Fruit fly (Drosophila melanogaster) whole organism, embryonic: ENCODE data around the gene CG1824.

Experiments
- CG10462 ChIP-seq: fragments of 200-800 bp; sonication (Bioruptor generic); optimal IDR thresholded peaks from 2 replicates; lab custom pipeline; 2016; ENCODE audit warnings: missing biosample characterization, missing genetic modification characterization
- CG11560 ChIP-seq: fragments of 200-800 bp; sonication (Bioruptor generic); IDR thresholded peaks from 3 replicates; pipeline ENCODE4 v1.3.6; 2022; ENCODE audit warnings: missing biosample characterization, missing genetic modification characterization
- CG12104 ChIP-seq: fragments of 200-800 bp; sonication (Bioruptor generic); optimal IDR thresholded peaks from 3 replicates; lab custom pipeline; 2016; ENCODE audit warnings: missing biosample characterization, missing genetic modification characterization
- CG12744 ChIP-seq: fragments of 200-800 bp; sonication (Bioruptor generic); optimal IDR thresholded peaks from 2 replicates; lab custom pipeline; 2016; ENCODE audit warnings: missing biosample characterization, missing genetic modification characterization
- CG13287 ChIP-seq: fragments of 200-800 bp; sonication (Bioruptor generic); IDR thresholded peaks from 2 replicates; pipeline ENCODE4 v1.3.6; 2022; ENCODE audit warnings: missing biosample characterization, missing genetic modification characterization; ENCODE audit not compliant: partially characterized antibody
- CG1529 ChIP-seq: fragments of 200-800 bp; sonication (Bioruptor generic); optimal IDR thresholded peaks from 3 replicates; lab custom pipeline; 2018; ENCODE audit warnings: missing biosample characterization, missing genetic modification characterization
- CG1602 ChIP-seq: fragments of 200-800 bp; sonication (Bioruptor generic); optimal IDR thresholded peaks from 3 replicates; lab custom pipeline; 2016; ENCODE audit warnings: missing biosample characterization, missing genetic modification characterization
- CG2116 ChIP-seq: fragments of 200-800 bp; sonication (Bioruptor generic); optimal IDR thresholded peaks from 3 replicates; lab custom pipeline; 2018; ENCODE audit warnings: missing biosample characterization, mild to moderate bottlenecking, missing genetic modification characterization
- CG33213 ChIP-seq: fragments of 200-800 bp; sonication (Bioruptor generic); optimal IDR thresholded peaks from 3 replicates; lab custom pipeline; 2016; ENCODE audit warnings: missing biosample characterization, missing genetic modification characterization
- CG34422 ChIP-seq: fragments of 200-800 bp; sonication (Bioruptor generic); IDR thresholded peaks from 3 replicates; pipeline ENCODE4 v1.3.6; 2022; ENCODE audit warnings: missing biosample characterization, missing genetic modification characterization
- CG4730 ChIP-seq: fragments of 200-800 bp; sonication (Bioruptor generic); IDR thresholded peaks from 2 replicates; pipeline ENCODE4 v1.3.6; 2022; ENCODE audit warnings: missing biosample characterization, missing genetic modification characterization
- CG5245 ChIP-seq: fragments of 200-800 bp; sonication (Bioruptor generic); optimal IDR thresholded peaks from 3 replicates; lab custom pipeline; 2016; ENCODE audit warnings: missing biosample characterization, missing genetic modification characterization
- CG6254 ChIP-seq: fragments of 200-800 bp; sonication (Bioruptor generic); optimal IDR thresholded peaks from 3 replicates; lab custom pipeline; 2017; ENCODE audit warnings: mild to moderate bottlenecking, missing biosample characterization, missing genetic modification reagents, missing genetic modification characterization
- CG6683 ChIP-seq: fragments of 200-800 bp; sonication (Bioruptor generic); optimal IDR thresholded peaks from 2 replicates; lab custom pipeline; 2017; ENCODE audit warnings: missing biosample characterization, mild to moderate bottlenecking, missing genetic modification characterization, missing genetic modification reagents
- CG6813 ChIP-seq: fragments of 200-800 bp; sonication (Bioruptor generic); optimal IDR thresholded peaks from 2 replicates; lab custom pipeline; 2017; ENCODE audit warnings: missing biosample characterization, missing genetic modification characterization, mild to moderate bottlenecking, moderate library complexity, missing genetic modification reagents
- CG8765 ChIP-seq: fragments of 200-800 bp; sonication (Bioruptor generic); IDR thresholded peaks from 2 replicates; pipeline ENCODE4 v1.3.6; 2022; ENCODE audit warnings: missing biosample characterization, missing genetic modification characterization
- CG9609 ChIP-seq: fragments of 200-800 bp; sonication (Bioruptor generic); optimal IDR thresholded peaks from 3 replicates; lab custom pipeline; 2016; ENCODE audit warnings: missing biosample characterization, missing genetic modification characterization
- Chrac-16 ChIP-seq: fragments of 200-800 bp; sonication (Bioruptor generic); optimal IDR thresholded peaks from 3 replicates; lab custom pipeline; 2016; ENCODE audit warnings: missing biosample characterization, missing genetic modification characterization
- CkIIα-i1 ChIP-seq: fragments of 200-800 bp; sonication (Bioruptor generic); IDR thresholded peaks from 2 replicates; pipeline ENCODE4 v1.3.6; 2022; ENCODE audit warnings: missing biosample characterization, missing genetic modification characterization
- Dip3 ChIP-seq: fragments of 200-800 bp; sonication (Bioruptor generic); optimal IDR thresholded peaks from 3 replicates; lab custom pipeline; 2016; ENCODE audit warnings: missing biosample characterization, missing genetic modification characterization
- Drgx ChIP-seq: fragments of 200-800 bp; sonication (Bioruptor generic); IDR thresholded peaks from 2 replicates; pipeline ENCODE4 v1.3.6; 2022; ENCODE audit warnings: missing biosample characterization, missing genetic modification characterization
- Fer3 ChIP-seq: fragments of 200-800 bp; sonication (Bioruptor generic); optimal IDR thresholded peaks from 2 replicates; lab custom pipeline; 2018; ENCODE audit warnings: missing biosample characterization, mild to moderate bottlenecking, missing genetic modification characterization, moderate library complexity
- HLH4C ChIP-seq: fragments of 200-800 bp; sonication (Bioruptor generic); IDR thresholded peaks from 3 replicates; pipeline ENCODE4 v1.3.6; 2022; ENCODE audit warnings: missing biosample characterization, missing genetic modification characterization; ENCODE audit not compliant: partially characterized antibody
- HLHmδ ChIP-seq: fragments of 200-800 bp; sonication (Bioruptor generic); optimal IDR thresholded peaks from 2 replicates; lab custom pipeline; 2018; ENCODE audit warnings: missing biosample characterization, mild to moderate bottlenecking, missing genetic modification characterization, moderate library complexity
- Jarid2 ChIP-seq: fragments of 200-800 bp; sonication (Bioruptor generic); optimal IDR thresholded peaks from 3 replicates; lab custom pipeline; 2017; ENCODE audit warnings: mild to moderate bottlenecking, missing biosample characterization, missing genetic modification reagents, missing genetic modification characterization
- MBD-R2 ChIP-seq: fragments of 200-800 bp; sonication (Bioruptor generic); IDR thresholded peaks from 2 replicates; pipeline ENCODE4 v1.3.6; 2022; ENCODE audit warnings: missing biosample characterization, missing genetic modification characterization
- Optix ChIP-seq: fragments of 200-800 bp; sonication (Bioruptor generic); IDR thresholded peaks from 3 replicates; pipeline ENCODE4 v1.3.6; 2022; ENCODE audit warnings: missing biosample characterization, missing genetic modification characterization
- Poxn ChIP-seq: fragments of 200-800 bp; sonication (Bioruptor generic); IDR thresholded peaks from 2 replicates; pipeline ENCODE4 v1.3.6; 2022; ENCODE audit warnings: missing biosample characterization, missing genetic modification characterization
- Taf1 ChIP-seq: fragments of 200-800 bp; sonication (Bioruptor generic); IDR thresholded peaks from 2 replicates; pipeline ENCODE4 v1.3.6; 2022; ENCODE audit warnings: missing biosample characterization, missing genetic modification characterization
- Xrp1 ChIP-seq: fragments of 200-800 bp; sonication (Bioruptor generic); IDR thresholded peaks from 2 replicates; pipeline ENCODE4 v1.3.6; 2022; ENCODE audit warnings: missing biosample characterization, missing genetic modification characterization
- ase ChIP-seq: fragments of 200-800 bp; sonication (Bioruptor generic); IDR thresholded peaks from 3 replicates; pipeline ENCODE4 v1.3.6; 2022; ENCODE audit warnings: missing biosample characterization, missing genetic modification characterization
- bab2 ChIP-seq: fragments of 200-800 bp; sonication (Bioruptor generic); optimal IDR thresholded peaks from 2 replicates; lab custom pipeline; 2016; ENCODE audit warnings: missing biosample characterization, missing genetic modification characterization
- bsh ChIP-seq, 2 experiments: fragments of 200-800 bp; sonication (Bioruptor generic); optimal IDR thresholded peaks; 2 replicates each; lab custom pipeline; 2017 to 2018; ENCODE audit warnings: mild to moderate bottlenecking in 2 of 2, missing biosample characterization in 2 of 2, missing genetic modification characterization in 2 of 2, moderate library complexity in 1 of 2
- cas ChIP-seq: fragments of 200-800 bp; sonication (Bioruptor generic); IDR thresholded peaks from 2 replicates; pipeline ENCODE4 v1.3.6; 2022; ENCODE audit warnings: missing biosample characterization, missing genetic modification characterization
- chinmo ChIP-seq: fragments of 200-800 bp; sonication (Bioruptor generic); IDR thresholded peaks from 4 replicates; pipeline ENCODE4 v1.3.6; 2022; ENCODE audit warnings: missing biosample characterization, missing genetic modification characterization; ENCODE audit not compliant: partially characterized antibody
- crol ChIP-seq: fragments of 200-800 bp; sonication (Bioruptor generic); IDR thresholded peaks from 2 replicates; pipeline ENCODE4 v1.3.6; 2022; ENCODE audit warnings: missing biosample characterization, missing genetic modification characterization
- da ChIP-seq: fragments of 200-800 bp; sonication (Bioruptor generic); optimal IDR thresholded peaks from 2 replicates; lab custom pipeline; 2016; ENCODE audit warnings: missing biosample characterization, missing genetic modification characterization
- en ChIP-seq: fragments of 200-800 bp; sonication (Bioruptor generic); optimal IDR thresholded peaks from 2 replicates; lab custom pipeline; 2016; ENCODE audit warnings: missing biosample characterization, missing genetic modification characterization
- fru ChIP-seq: fragments of >200 bp; optimal IDR thresholded peaks from 2 replicates; lab custom pipeline; 2017
- h ChIP-seq: fragments of >200 bp; optimal IDR thresholded peaks from 2 replicates; lab custom pipeline; 2017
- hbn ChIP-seq: fragments of 200-800 bp; sonication (Bioruptor generic); IDR thresholded peaks from 2 replicates; pipeline ENCODE4 v1.3.6; 2022; ENCODE audit warnings: missing biosample characterization, missing genetic modification characterization; ENCODE audit not compliant: partially characterized antibody
- jigr1 ChIP-seq: fragments of 200-800 bp; sonication (Bioruptor generic); IDR thresholded peaks from 3 replicates; pipeline ENCODE4 v1.3.6; 2022; ENCODE audit warnings: missing biosample characterization, missing genetic modification characterization
- kah ChIP-seq: fragments of 200-800 bp; sonication (Bioruptor generic); optimal IDR thresholded peaks from 2 replicates; lab custom pipeline; 2018; ENCODE audit warnings: missing biosample characterization, mild to moderate bottlenecking, missing genetic modification characterization
- mld ChIP-seq: fragments of 200-800 bp; sonication (Bioruptor generic); IDR thresholded peaks from 3 replicates; pipeline ENCODE4 v1.3.6; 2022; ENCODE audit warnings: missing biosample characterization, missing genetic modification characterization; ENCODE audit not compliant: partially characterized antibody
- oc ChIP-seq: fragments of 200-800 bp; sonication (Bioruptor generic); optimal IDR thresholded peaks from 2 replicates; lab custom pipeline; 2018; ENCODE audit warnings: missing biosample characterization, mild to moderate bottlenecking, missing genetic modification characterization, moderate library complexity
- pfk ChIP-seq: fragments of 200-800 bp; sonication (Bioruptor generic); optimal IDR thresholded peaks from 2 replicates; lab custom pipeline; 2018; ENCODE audit warnings: missing biosample characterization, mild to moderate bottlenecking, missing genetic modification characterization, moderate library complexity
- rib ChIP-seq: fragments of 200-800 bp; sonication (Bioruptor generic); IDR thresholded peaks from 2 replicates; pipeline ENCODE4 v1.3.6; 2022; ENCODE audit warnings: missing biosample characterization, missing genetic modification characterization
- sisA ChIP-seq: fragments of 200-800 bp; sonication (Bioruptor generic); IDR thresholded peaks from 2 replicates; pipeline ENCODE4 v1.3.6; 2022; ENCODE audit warnings: missing biosample characterization, missing genetic modification characterization
- slou ChIP-seq: fragments of 200-800 bp; sonication (Bioruptor generic); optimal IDR thresholded peaks from 3 replicates; lab custom pipeline; 2016; ENCODE audit warnings: missing biosample characterization, missing genetic modification characterization
- sna ChIP-seq: fragments of 200-800 bp; sonication (Bioruptor generic); IDR thresholded peaks from 2 replicates; pipeline ENCODE4 v1.3.6; 2022; ENCODE audit warnings: missing biosample characterization, missing genetic modification characterization; ENCODE audit not compliant: partially characterized antibody
- sug ChIP-seq: fragments of 200-800 bp; optimal IDR thresholded peaks from 2 replicates; lab custom pipeline; 2019; ENCODE audit warnings: missing biosample characterization, mild to moderate bottlenecking, missing genetic modification characterization, moderate library complexity
- tx ChIP-seq: fragments of 200-800 bp; sonication (Bioruptor generic); optimal IDR thresholded peaks from 2 replicates; lab custom pipeline; 2016; ENCODE audit warnings: missing biosample characterization, missing genetic modification characterization

Gene CG1824

dm6 chrX:12575827-12576408 is 19.5 kb downstream of the CG1824 start (continued):
- TF ChIP-seq CG33213, result peak; percentile 12
- peak; percentile 73 for TF ChIP-seq CG1602
- TF ChIP-seq hbn (GFP tag; lab: Robert Waterston, UW), result no peak
- no peak for TF ChIP-seq Dip3 (GFP tag; lab: Kevin White, UChicago)
- no peak for TF ChIP-seq tx (GFP tag; lab: Kevin White, UChicago)
- TF ChIP-seq pfk, result peak; percentile 44
- TF ChIP-seq HLH4C (GFP tag; lab: Robert Waterston, UW), result no peak
- peak; percentile 2 for TF ChIP-seq CG12104
- TF ChIP-seq CG5245, result peak; percentile 34
- no peak for TF ChIP-seq Fer3
- TF ChIP-seq h (lab: Kevin White, UChicago), result no peak
- TF ChIP-seq bab2 (GFP tag; lab: Kevin White, UChicago), result peak; percentile 42
- peak; percentile 25 for TF ChIP-seq oc
- TF ChIP-seq ase, result no peak
- TF ChIP-seq CG6813, result peak; percentile 62
- TF ChIP-seq Taf1, result no peak
- no peak for TF ChIP-seq fru
- peak; percentile 85 for TF ChIP-seq Xrp1 (GFP tag; lab: Robert Waterston, UW)
- peak; percentile 96 for TF ChIP-seq crol (GFP tag; lab: Robert Waterston, UW)
- no peak for TF ChIP-seq MBD-R2
- peak; percentile 55 for TF ChIP-seq sisA
- TF ChIP-seq CG34422, result no peak
- TF ChIP-seq CG10462 (GFP tag; lab: Kevin White, UChicago), result peak; percentile 42
- TF ChIP-seq cas, result no peak
- peak; percentile 71 for TF ChIP-seq rib
- TF ChIP-seq Poxn, result no peak
- TF ChIP-seq Drgx (GFP tag; lab: Robert Waterston, UW), result peak; percentile 86
- TF ChIP-seq chinmo (GFP tag; lab: Robert Waterston, UW), result no peak
- TF ChIP-seq CG4730 (GFP tag; lab: Robert Waterston, UW), result peak; percentile 18; the same call in 1 of the 2 replicates
- TF ChIP-seq CkIIα-i1 (GFP tag; lab: Robert Waterston, UW), result no peak
- TF ChIP-seq bsh (GFP tag; optimal IDR thresholded peaks at IDR 0.05; lab: Kevin White, UChicago), result peak; percentile 90 to 91
- TF ChIP-seq sug (tag; lab: Kevin White, UChicago), result no peak
- no peak for TF ChIP-seq sna (GFP tag; lab: Robert Waterston, UW)
- TF ChIP-seq CG8765 (GFP tag; lab: Robert Waterston, UW), result peak; percentile 32; the same call in 1 of the 2 replicates
- TF ChIP-seq en (GFP tag; lab: Kevin White, UChicago), result no peak
- TF ChIP-seq HLHmδ (GFP tag; lab: Kevin White, UChicago), result peak; percentile 34
- TF ChIP-seq Chrac-16 (GFP tag; lab: Kevin White, UChicago), result peak; percentile 64
- TF ChIP-seq CG1529 (GFP tag; lab: Kevin White, UChicago), result peak; percentile 78
- TF ChIP-seq CG9609 (GFP tag; lab: Kevin White, UChicago), result no peak
- no peak for TF ChIP-seq mld (GFP tag; lab: Robert Waterston, UW)
- no peak for TF ChIP-seq CG12744 (GFP tag; lab: Kevin White, UChicago)
- TF ChIP-seq CG11560, result no peak
- no peak for TF ChIP-seq CG13287
- TF ChIP-seq Jarid2 (GFP tag; lab: Kevin White, UChicago), result peak; percentile 6
- TF ChIP-seq Optix (GFP tag; lab: Robert Waterston, UW), result peak; percentile 44; the same call in 1 of the 3 replicates
- TF ChIP-seq CG6254 (GFP tag; lab: Kevin White, UChicago), result peak; percentile 85
- peak; percentile 36 for TF ChIP-seq CG2116
- no peak for TF ChIP-seq CG6683
- no peak for TF ChIP-seq da (GFP tag; lab: Kevin White, UChicago)
- TF ChIP-seq kah (GFP tag; lab: Kevin White, UChicago), result peak; percentile 40
- TF ChIP-seq slou (GFP tag; lab: Kevin White, UChicago), result no peak
- no peak for TF ChIP-seq jigr1 (GFP tag; lab: Robert Waterston, UW)
